Fruit fly (Drosophila melanogaster) whole organism, prepupa: ENCODE data around the gene CG33630.

Experiments
- Blimp-1 ChIP-seq: fragments of 200-800 bp; sonication (Bioruptor generic); optimal IDR thresholded peaks from 3 replicates; lab custom pipeline; 2017; ENCODE audit warnings: missing biosample characterization, missing genetic modification characterization, mild to moderate bottlenecking, moderate library complexity, missing genetic modification reagents
- CG10631 ChIP-seq: fragments of 200-800 bp; sonication (Bioruptor generic); optimal IDR thresholded peaks from 2 replicates; lab custom pipeline; 2016; ENCODE audit warnings: missing biosample characterization, missing genetic modification characterization
- CG10669 ChIP-seq: fragments of 200-800 bp; sonication (Bioruptor generic); optimal IDR thresholded peaks from 3 replicates; lab custom pipeline; 2018; ENCODE audit warnings: missing biosample characterization, mild to moderate bottlenecking, missing genetic modification characterization, moderate library complexity
- CG11294 ChIP-seq: fragments of 200-800 bp; sonication (Bioruptor generic); IDR thresholded peaks from 2 replicates; pipeline ENCODE4 v1.3.6; 2022; ENCODE audit warnings: missing biosample characterization, missing genetic modification characterization
- CG11762 ChIP-seq: fragments of 200-800 bp; sonication (Bioruptor generic); optimal IDR thresholded peaks from 3 replicates; lab custom pipeline; 2016; ENCODE audit warnings: missing biosample characterization, missing genetic modification characterization; ENCODE audit not compliant: insufficient read depth
- CG11902 ChIP-seq: fragments of 200-800 bp; sonication (Bioruptor generic); optimal IDR thresholded peaks from 3 replicates; lab custom pipeline; 2016; ENCODE audit warnings: missing biosample characterization, missing genetic modification characterization
- CG15336 ChIP-seq: fragments of 200-800 bp; sonication (Bioruptor generic); IDR thresholded peaks from 2 replicates; pipeline ENCODE4 v1.3.6; 2022; ENCODE audit warnings: missing biosample characterization, missing genetic modification characterization
- CG16779 ChIP-seq: fragments of 200-800 bp; sonication (Bioruptor generic); optimal IDR thresholded peaks from 3 replicates; lab custom pipeline; 2017; ENCODE audit warnings: missing biosample characterization, mild to moderate bottlenecking, missing genetic modification characterization
- CG3032 ChIP-seq: fragments of 200-800 bp; optimal IDR thresholded peaks from 2 replicates; lab custom pipeline; 2019; ENCODE audit warnings: missing biosample characterization, mild to moderate bottlenecking, missing genetic modification characterization, moderate library complexity
- CG31627 ChIP-seq: fragments of 200-800 bp; sonication (Bioruptor generic); optimal IDR thresholded peaks from 3 replicates; lab custom pipeline; 2016; ENCODE audit warnings: missing biosample characterization, missing genetic modification characterization
- CG32006 ChIP-seq: fragments of 200-800 bp; sonication (Bioruptor generic); optimal IDR thresholded peaks from 3 replicates; lab custom pipeline; 2017; ENCODE audit warnings: missing biosample characterization, mild to moderate bottlenecking, missing genetic modification characterization
- CG34406 ChIP-seq: fragments of 200-800 bp; sonication (Bioruptor generic); optimal IDR thresholded peaks from 3 replicates; lab custom pipeline; 2016; ENCODE audit warnings: missing biosample characterization, missing genetic modification characterization
- CG3919 ChIP-seq: fragments of 200-800 bp; sonication (Bioruptor generic); optimal IDR thresholded peaks from 3 replicates; lab custom pipeline; 2016; ENCODE audit warnings: missing biosample characterization, missing genetic modification characterization
- CG4318 ChIP-seq: fragments of 200-800 bp; sonication (Bioruptor generic); optimal IDR thresholded peaks from 3 replicates; lab custom pipeline; 2017; ENCODE audit warnings: missing biosample characterization, mild to moderate bottlenecking, missing genetic modification characterization
- CG6163 ChIP-seq: fragments of 200-800 bp; sonication (Bioruptor generic); IDR thresholded peaks from 3 replicates; pipeline ENCODE4 v1.3.6; 2022; ENCODE audit warnings: missing biosample characterization, missing genetic modification characterization
- CG6276 ChIP-seq: fragments of 200-800 bp; sonication (Bioruptor generic); optimal IDR thresholded peaks from 2 replicates; lab custom pipeline; 2017; ENCODE audit warnings: missing biosample characterization, mild to moderate bottlenecking, missing genetic modification characterization
- CG6792 ChIP-seq: fragments of 200-800 bp; sonication (Bioruptor generic); optimal IDR thresholded peaks from 3 replicates; lab custom pipeline; 2016; ENCODE audit warnings: missing biosample characterization, missing genetic modification characterization
- CG6808 ChIP-seq: fragments of 200-800 bp; sonication (Bioruptor generic); optimal IDR thresholded peaks from 3 replicates; lab custom pipeline; 2017; ENCODE audit warnings: missing biosample characterization, missing genetic modification characterization, mild to moderate bottlenecking, moderate library complexity, missing genetic modification reagents
- CG6854 ChIP-seq: fragments of 200-800 bp; sonication (Bioruptor generic); optimal IDR thresholded peaks from 2 replicates; lab custom pipeline; 2017; ENCODE audit warnings: missing biosample characterization, mild to moderate bottlenecking, missing genetic modification characterization
- CG7368 ChIP-seq: fragments of 200-800 bp; sonication (Bioruptor generic); optimal IDR thresholded peaks from 3 replicates; lab custom pipeline; 2016; ENCODE audit warnings: missing biosample characterization, missing genetic modification characterization
- CG8319 ChIP-seq: fragments of 200-800 bp; sonication (Bioruptor generic); optimal IDR thresholded peaks from 3 replicates; lab custom pipeline; 2016; ENCODE audit warnings: missing biosample characterization, missing genetic modification characterization
- CG8632 ChIP-seq: fragments of 200-800 bp; sonication (Bioruptor generic); optimal IDR thresholded peaks from 3 replicates; lab custom pipeline; 2016; ENCODE audit warnings: missing biosample characterization, missing genetic modification characterization
- CG9139 ChIP-seq: fragments of 200-800 bp; sonication (Bioruptor generic); optimal IDR thresholded peaks from 3 replicates; lab custom pipeline; 2017; ENCODE audit warnings: missing biosample characterization, mild to moderate bottlenecking, missing genetic modification characterization
- Eip75B ChIP-seq: fragments of 200-800 bp; sonication (Bioruptor generic); optimal IDR thresholded peaks from 3 replicates; lab custom pipeline; 2016; ENCODE audit warnings: missing biosample characterization, missing genetic modification characterization
- Eip78C ChIP-seq: fragments of 200-800 bp; sonication (Bioruptor generic); peaks from one replicate; lab custom pipeline; 2016; ENCODE audit warnings: missing biosample characterization, missing genetic modification characterization
- Ets96B ChIP-seq: fragments of 200-800 bp; optimal IDR thresholded peaks from 2 replicates; lab custom pipeline; 2019; ENCODE audit warnings: missing biosample characterization, mild to moderate bottlenecking, missing genetic modification characterization, moderate library complexity
- Gug ChIP-seq: fragments of 200-800 bp; sonication (Bioruptor generic); IDR thresholded peaks from 2 replicates; pipeline ENCODE4 v1.3.6; 2022; ENCODE audit warnings: missing biosample characterization, missing genetic modification characterization
- Hr38 ChIP-seq: sonication (Bioruptor generic); optimal IDR thresholded peaks from 2 replicates; lab custom pipeline; 2016; ENCODE audit warnings: missing biosample characterization, missing genetic modification characterization
- Hr4 ChIP-seq: fragments of 200-800 bp; sonication (Bioruptor generic); optimal IDR thresholded peaks from 3 replicates; lab custom pipeline; 2016; ENCODE audit warnings: missing biosample characterization, missing genetic modification characterization
- Lpt ChIP-seq: fragments of 200-800 bp; sonication (Bioruptor generic); optimal IDR thresholded peaks from 3 replicates; lab custom pipeline; 2016; ENCODE audit warnings: missing biosample characterization, missing genetic modification characterization
- Met ChIP-seq: fragments of 200-800 bp; sonication (Bioruptor generic); optimal IDR thresholded peaks from 3 replicates; lab custom pipeline; 2016; ENCODE audit warnings: missing biosample characterization, missing genetic modification characterization
- OdsH ChIP-seq: fragments of 200-800 bp; sonication (Bioruptor generic); optimal IDR thresholded peaks from 3 replicates; lab custom pipeline; 2016; ENCODE audit warnings: missing biosample characterization, missing genetic modification characterization
- Smox ChIP-seq: fragments of 200-800 bp; sonication (Bioruptor generic); optimal IDR thresholded peaks from 3 replicates; lab custom pipeline; 2016; ENCODE audit warnings: missing biosample characterization, missing genetic modification characterization
- Sox14 ChIP-seq: fragments of 200-800 bp; sonication (Bioruptor generic); optimal IDR thresholded peaks from 3 replicates; lab custom pipeline; 2016; ENCODE audit warnings: missing biosample characterization, missing genetic modification characterization
- Sox15 ChIP-seq: fragments of 200-800 bp; sonication (Bioruptor generic); optimal IDR thresholded peaks from 3 replicates; lab custom pipeline; 2016; ENCODE audit warnings: missing biosample characterization, missing genetic modification characterization
- achi ChIP-seq: fragments of 200-800 bp; sonication (Bioruptor generic); optimal IDR thresholded peaks from 3 replicates; lab custom pipeline; 2016; ENCODE audit warnings: missing biosample characterization, missing genetic modification characterization
- acj6 ChIP-seq: fragments of 200-800 bp; sonication (Bioruptor generic); optimal IDR thresholded peaks from 3 replicates; lab custom pipeline; 2016; ENCODE audit warnings: missing biosample characterization, missing genetic modification characterization
- cyc ChIP-seq: fragments of 200-800 bp; sonication (Bioruptor generic); optimal IDR thresholded peaks from 3 replicates; lab custom pipeline; 2016; ENCODE audit warnings: missing biosample characterization, missing genetic modification characterization
- dac ChIP-seq: fragments of 200-800 bp; sonication (Bioruptor generic); optimal IDR thresholded peaks from 2 replicates; lab custom pipeline; 2017; ENCODE audit warnings: missing biosample characterization, mild to moderate bottlenecking, missing genetic modification characterization
- dsx ChIP-seq: fragments of 200-800 bp; optimal IDR thresholded peaks from 3 replicates; lab custom pipeline; 2019; ENCODE audit warnings: missing biosample characterization, mild to moderate bottlenecking, missing genetic modification characterization, moderate library complexity; ENCODE audit not compliant: poor library complexity, severe bottlenecking
- eg ChIP-seq: fragments of 200-800 bp; sonication (Bioruptor generic); IDR thresholded peaks from 3 replicates; pipeline ENCODE4 v1.3.6; 2022; ENCODE audit warnings: missing biosample characterization, missing genetic modification characterization
- esn ChIP-seq: fragments of 200-800 bp; sonication (Bioruptor generic); optimal IDR thresholded peaks from 2 replicates; lab custom pipeline; 2016; ENCODE audit warnings: missing biosample characterization, mild to moderate bottlenecking, missing genetic modification characterization, moderate library complexity
- fd59A ChIP-seq: fragments of 200-800 bp; sonication (Bioruptor generic); optimal IDR thresholded peaks from 2 replicates; lab custom pipeline; 2017; ENCODE audit warnings: missing biosample characterization, mild to moderate bottlenecking, missing genetic modification characterization, missing genetic modification reagents
- fd85E ChIP-seq: fragments of 200-800 bp; sonication (Bioruptor generic); optimal IDR thresholded peaks from 3 replicates; lab custom pipeline; 2016; ENCODE audit warnings: missing biosample characterization, missing genetic modification characterization
- lz ChIP-seq: fragments of 200-800 bp; sonication (Bioruptor generic); optimal IDR thresholded peaks from 3 replicates; lab custom pipeline; 2016; ENCODE audit warnings: missing biosample characterization, missing genetic modification characterization
- net ChIP-seq: fragments of 200-800 bp; sonication (Bioruptor generic); optimal IDR thresholded peaks from 3 replicates; lab custom pipeline; 2016; ENCODE audit warnings: missing biosample characterization, missing genetic modification characterization
- pdm3 ChIP-seq: fragments of 200-800 bp; sonication (Bioruptor generic); optimal IDR thresholded peaks from 3 replicates; lab custom pipeline; 2016; ENCODE audit warnings: missing biosample characterization, missing genetic modification characterization
- salr ChIP-seq, 2 experiments: fragments of 200-800 bp; sonication (Bioruptor generic); optimal IDR thresholded peaks; 3 replicates each; lab custom pipeline; 2016 to 2018; ENCODE audit warnings: missing biosample characterization in 2 of 2, missing genetic modification characterization in 2 of 2, mild to moderate bottlenecking in 1 of 2
- spab ChIP-seq: fragments of 200-800 bp; sonication (Bioruptor generic); optimal IDR thresholded peaks from 2 replicates; lab custom pipeline; 2017; ENCODE audit warnings: missing biosample characterization, mild to moderate bottlenecking, missing genetic modification characterization, missing genetic modification reagents
- topi ChIP-seq: fragments of 200-800 bp; sonication (Bioruptor generic); optimal IDR thresholded peaks from 3 replicates; lab custom pipeline; 2016; ENCODE audit warnings: missing biosample characterization, missing genetic modification characterization
- vri ChIP-seq: fragments of 200-800 bp; sonication (Bioruptor generic); optimal IDR thresholded peaks from 3 replicates; lab custom pipeline; 2016; ENCODE audit warnings: missing biosample characterization, mild to moderate bottlenecking, missing genetic modification characterization

CG33630 gene

DNA sequence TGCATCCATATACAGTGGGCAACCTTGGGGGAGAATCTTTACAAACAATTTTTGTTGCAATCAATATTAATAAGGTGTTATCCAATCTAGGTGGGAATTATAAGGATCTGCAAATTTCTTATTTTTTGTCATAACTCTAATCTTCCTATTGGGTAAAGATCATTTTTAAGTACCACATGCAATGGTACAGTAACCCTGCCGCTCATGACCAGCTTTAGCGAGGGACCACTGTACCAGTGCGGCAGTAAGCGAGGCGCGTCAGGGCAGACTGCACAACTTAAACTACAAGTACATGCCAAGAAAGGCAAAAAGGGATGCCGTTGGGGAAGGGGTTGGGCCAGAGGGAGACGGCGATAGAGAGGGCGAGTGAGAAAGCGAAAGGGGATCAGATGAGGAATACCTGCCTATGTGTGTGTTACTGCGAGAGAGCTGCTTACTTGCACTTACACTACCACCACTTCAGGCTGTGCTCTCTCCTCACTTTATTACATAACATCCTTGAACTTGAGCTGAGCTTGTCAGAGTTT lies 20.2 kb downstream of the CG33630 start:
- peak; percentile 77 for TF ChIP-seq lz (GFP tag; lab: Kevin White, UChicago)
- peak; percentile 96 for TF ChIP-seq Eip78C
- peak; percentile 75 for TF ChIP-seq Met (GFP tag; lab: Kevin White, UChicago)
- peak; percentile 84 for TF ChIP-seq CG6163 (GFP tag; lab: Robert Waterston, UW)
- TF ChIP-seq Sox14 = peak; percentile 89
- peak; percentile 93 for TF ChIP-seq fd59A (GFP tag; lab: Kevin White, UChicago)
- peak; percentile 83 for TF ChIP-seq CG6792 (GFP tag; lab: Kevin White, UChicago)
- TF ChIP-seq CG6808 (GFP tag; lab: Kevin White, UChicago) = peak; percentile 91
- TF ChIP-seq spab (GFP tag; lab: Kevin White, UChicago) = peak; percentile 92
- TF ChIP-seq vri (GFP tag; lab: Kevin White, UChicago) = peak; percentile 93
- peak; percentile 65; the same call in 1 of the 2 replicates for TF ChIP-seq CG11294
- TF ChIP-seq CG11762 (GFP tag; lab: Kevin White, UChicago) = peak; percentile 67
- TF ChIP-seq CG10669 = peak; percentile 93
- peak; percentile 65 for TF ChIP-seq CG16779
- no peak for TF ChIP-seq Hr38 (GFP tag; lab: Kevin White, UChicago)
- TF ChIP-seq CG3919 (GFP tag; lab: Kevin White, UChicago) = peak; percentile 82
- peak; percentile 25 for TF ChIP-seq CG6276 (GFP tag; lab: Kevin White, UChicago)
- TF ChIP-seq Gug (GFP tag; lab: Robert Waterston, UW) = peak; percentile 65
- TF ChIP-seq topi (GFP tag; lab: Kevin White, UChicago) = peak; percentile 80
- TF ChIP-seq CG7368 = peak; percentile 71
- TF ChIP-seq cyc (GFP tag; lab: Kevin White, UChicago) = peak; percentile 85
- TF ChIP-seq CG8632 (GFP tag; lab: Kevin White, UChicago) = peak; percentile 83
- TF ChIP-seq CG34406 (GFP tag; lab: Kevin White, UChicago) = peak; percentile 77
- TF ChIP-seq Eip75B (GFP tag; lab: Kevin White, UChicago) = peak; percentile 86
- peak; percentile 84 for TF ChIP-seq OdsH (GFP tag; lab: Kevin White, UChicago)
- TF ChIP-seq CG6854 (GFP tag; lab: Kevin White, UChicago) = no peak
- peak; percentile 87 for TF ChIP-seq acj6
- TF ChIP-seq Ets96B (tag; lab: Kevin White, UChicago) = peak; percentile 93
- TF ChIP-seq CG3032 (tag; lab: Kevin White, UChicago) = peak; percentile 94
- peak; percentile 86 for TF ChIP-seq esn
- TF ChIP-seq CG8319 = peak; percentile 80
- TF ChIP-seq CG15336 (GFP tag; lab: Robert Waterston, UW) = peak; percentile 62
- TF ChIP-seq CG31627 (GFP tag; lab: Kevin White, UChicago) = peak; percentile 84
- peak; percentile 63 for TF ChIP-seq net (GFP tag; lab: Kevin White, UChicago)
- peak; percentile 81 for TF ChIP-seq Sox15
- TF ChIP-seq dsx = peak; percentile 90
- peak; percentile 39 for TF ChIP-seq fd85E
- peak; percentile 73 for TF ChIP-seq Hr4 (GFP tag; lab: Kevin White, UChicago)
- no peak for TF ChIP-seq dac (GFP tag; lab: Kevin White, UChicago)
- peak; percentile 67; the same call in 2 of the 3 replicates for TF ChIP-seq eg
- peak; percentile 37 for TF ChIP-seq CG4318 (GFP tag; lab: Kevin White, UChicago)
- peak; percentile 67 for TF ChIP-seq Blimp-1 (GFP tag; lab: Kevin White, UChicago)
- peak; percentile 66 for TF ChIP-seq CG32006 (GFP tag; lab: Kevin White, UChicago)
- TF ChIP-seq achi = peak; percentile 80
- TF ChIP-seq CG9139 (GFP tag; lab: Kevin White, UChicago) = peak; percentile 72
- TF ChIP-seq salr (GFP tag; optimal IDR thresholded peaks at IDR 0.05; lab: Kevin White, UChicago) = peak; percentile 68 to 91
- TF ChIP-seq Smox (GFP tag; lab: Kevin White, UChicago) = peak; percentile 71
- TF ChIP-seq CG10631 = peak; percentile 90
- TF ChIP-seq CG11902 (GFP tag; lab: Kevin White, UChicago) = peak; percentile 73
- peak; percentile 87 for TF ChIP-seq pdm3
- peak; percentile 46 for TF ChIP-seq Lpt (GFP tag; lab: Kevin White, UChicago)
